Fruit fly (Drosophila melanogaster): ENCODE data around the gene CG15628.

Gene CG15628

dm6 chr2L:4830490-4830889 is 8.9 kb downstream of the CG15628 start, which contains the start of gene Fnta (continued):
- peak; percentile 86; the same call in 2 of the 3 replicates for TF ChIP-seq CG7963 (GFP tag; IDR thresholded peaks at IDR 0.05; ENCODE audit: partially characterized antibody)
- TF ChIP-seq HLH4C (GFP tag; IDR thresholded peaks at IDR 0.05; ENCODE audit: partially characterized antibody) = peak; percentile 94
- TF ChIP-seq amos (GFP tag; IDR thresholded peaks at IDR 0.05; ENCODE audit: partially characterized antibody) = peak; percentile 80; the same call in 1 of the 2 replicates
- no peak for TF ChIP-seq tup (GFP tag; optimal IDR thresholded peaks at IDR 0.05)
- no peak for TF ChIP-seq CG13123 (GFP tag; optimal IDR thresholded peaks at IDR 0.05)
- peak; percentile 93 for TF ChIP-seq CG34224 (GFP tag; IDR thresholded peaks at IDR 0.05; ENCODE audit: partially characterized antibody)
- no peak for TF ChIP-seq CG18764 (GFP tag; optimal IDR thresholded peaks at IDR 0.05)
- peak; percentile 91 for TF ChIP-seq mld (GFP tag; IDR thresholded peaks at IDR 0.05; ENCODE audit: partially characterized antibody)
- TF ChIP-seq nerfin-2 (GFP tag; IDR thresholded peaks at IDR 0.05; ENCODE audit: partially characterized antibody) = peak; percentile 97
- TF ChIP-seq Doc3 (GFP tag; IDR thresholded peaks at IDR 0.05; ENCODE audit: partially characterized antibody) = peak; percentile 67; the same call in 1 of the 3 replicates
- peak; percentile 88 for TF ChIP-seq hb (GFP tag; IDR thresholded peaks at IDR 0.05; ENCODE audit: partially characterized antibody)
- no peak for TF ChIP-seq ttk (GFP tag; IDR thresholded peaks at IDR 0.05)
- TF ChIP-seq trem (tag; optimal IDR thresholded peaks at IDR 0.05) = peak; percentile 32
- no peak for TF ChIP-seq Hand (GFP tag; optimal IDR thresholded peaks at IDR 0.05)
- peak; percentile 88 for TF ChIP-seq CG13287 (GFP tag; IDR thresholded peaks at IDR 0.05; ENCODE audit: partially characterized antibody)
- peak; percentile 93 for TF ChIP-seq CG6791 (GFP tag; IDR thresholded peaks at IDR 0.05; ENCODE audit: partially characterized antibody)
- TF ChIP-seq CG15514 (GFP tag; optimal IDR thresholded peaks at IDR 0.05) = peak; percentile 35
- no peak for TF ChIP-seq Abd-B (GFP tag; optimal IDR thresholded peaks at IDR 0.05)
- TF ChIP-seq CG12659 (GFP tag; optimal IDR thresholded peaks at IDR 0.05) = peak; percentile 19
- no peak for TF ChIP-seq Tbp (GFP tag; optimal IDR thresholded peaks at IDR 0.05)
- peak; percentile 24; the same call in 1 of the 2 replicates for TF ChIP-seq CG2129 (GFP tag; IDR thresholded peaks at IDR 0.05; ENCODE audit: partially characterized antibody)
- TF ChIP-seq CG9797 (GFP tag; optimal IDR thresholded peaks at IDR 0.05) = peak; percentile 26
- peak; percentile 88 for TF ChIP-seq Dll (GFP tag; IDR thresholded peaks at IDR 0.05; ENCODE audit: partially characterized antibody)
- TF ChIP-seq Trl (optimal IDR thresholded peaks at IDR 0.05) = no peak
- no peak for TF ChIP-seq Trl (GFP tag; optimal IDR thresholded peaks at IDR 0.05)
- TF ChIP-seq vnd (GFP tag; IDR thresholded peaks at IDR 0.05; ENCODE audit: partially characterized antibody) = peak; percentile 82
- peak; percentile 16; the same call in 1 of the 2 replicates for TF ChIP-seq CG4360 (GFP tag; IDR thresholded peaks at IDR 0.05)
- peak; percentile 77 for TF ChIP-seq stwl (tag; optimal IDR thresholded peaks at IDR 0.05)
- peak; percentile 81 for TF ChIP-seq Scr (GFP tag; IDR thresholded peaks at IDR 0.05; ENCODE audit: partially characterized antibody)
- no peak for TF ChIP-seq HHEX (GFP tag; optimal IDR thresholded peaks at IDR 0.05)
- peak; percentile 32 for TF ChIP-seq gfzf (GFP tag; optimal IDR thresholded peaks at IDR 0.05)
- TF ChIP-seq Bgb (GFP tag; IDR thresholded peaks at IDR 0.05; ENCODE audit: partially characterized antibody) = peak; percentile 90
- TF ChIP-seq CG32767 (GFP tag; IDR thresholded peaks at IDR 0.05) = no peak
- TF ChIP-seq chinmo (GFP tag; IDR thresholded peaks at IDR 0.05; ENCODE audit: partially characterized antibody) = peak; percentile 46; the same call in 1 of the 4 replicates
- TF ChIP-seq en (GFP tag; optimal IDR thresholded peaks at IDR 0.05) = no peak

- TF ChIP-seq CG10654 (GFP tag; optimal IDR thresholded peaks at IDR 0.05) = no peak
- TF ChIP-seq emc (GFP tag; optimal IDR thresholded peaks at IDR 0.05) = no peak
- TF ChIP-seq ewg (GFP tag; optimal IDR thresholded peaks at IDR 0.05) = no peak
- TF ChIP-seq Abd-B (GFP tag; optimal IDR thresholded peaks at IDR 0.05) = no peak
- TF ChIP-seq Pdp1 (GFP tag; optimal IDR thresholded peaks at IDR 0.05) = peak in 1 of 2 experiments; percentile 71
- peak; percentile 20 for TF ChIP-seq sug (tag; optimal IDR thresholded peaks at IDR 0.05)
- TF ChIP-seq CG8281 (tag; optimal IDR thresholded peaks at IDR 0.05) = no peak
- TF ChIP-seq Med (GFP tag) = peak; percentile 58
- TF ChIP-seq Dip3 (GFP tag; optimal IDR thresholded peaks at IDR 0.05) = no peak
- peak; percentile 80 for TF ChIP-seq exex (tag; optimal IDR thresholded peaks at IDR 0.05)
- no peak for TF ChIP-seq Gsc (GFP tag; IDR thresholded peaks at IDR 0.05)
- no peak for TF ChIP-seq lov (optimal IDR thresholded peaks at IDR 0.05)
- no peak for TF ChIP-seq lov (GFP tag; IDR thresholded peaks at IDR 0.05)
- no peak for TF ChIP-seq CG31388 (GFP tag; optimal IDR thresholded peaks at IDR 0.05)
These were observed 13.6 kb downstream of the CG15628 start, which contains the start of gene Ir25a for dm6 chr2L:4835091-4835689. Gene Ir25a, minus strand, starts transcription at chr2L:4835300.
